Worm (Caenorhabditis elegans): ENCODE measurements around the gene ZK1248.11.
"Not testable (repeated sequence)": the region's sequence is repeated elsewhere in the genome, so short reads cannot be mapped to it uniquely, and the experiment has no call there.

Gene ZK1248.11

ce11 chrII:5828486-5828885, at the start of gene ZK1248.11:
Gene ZK1248.11, minus strand, starts transcription at chrII:5828586.
- no peak for TF ChIP-seq hlh-13 (GFP tag; optimal IDR thresholded peaks at IDR 0.05)
- TF ChIP-seq ceh-34 (tag; optimal IDR thresholded peaks at IDR 0.05), result no peak
- no peak for TF ChIP-seq ets-4 (tag; optimal IDR thresholded peaks at IDR 0.05)
- no peak for TF ChIP-seq sdc-2 (tag; optimal IDR thresholded peaks at IDR 0.05)
- TF ChIP-seq C08G9.2 (tag; optimal IDR thresholded peaks at IDR 0.05), result no peak
- TF ChIP-seq elt-4 (tag; optimal IDR thresholded peaks at IDR 0.05), result no peak
- TF ChIP-seq hlh-15 (tag; optimal IDR thresholded peaks at IDR 0.05), result no peak
- no peak for TF ChIP-seq sox-4 (tag; optimal IDR thresholded peaks at IDR 0.05)
- no peak for TF ChIP-seq npax-4 (tag; optimal IDR thresholded peaks at IDR 0.05)
- TF ChIP-seq lim-6 (tag; optimal IDR thresholded peaks at IDR 0.05), result no peak
- no peak for TF ChIP-seq K02D7.2 (tag; optimal IDR thresholded peaks at IDR 0.05)

- not testable (repeated sequence) for TF ChIP-seq gmeb-2 (tag; optimal IDR thresholded peaks at IDR 0.05); odd-2 (tag; optimal IDR thresholded peaks at IDR 0.05); hlh-30 (tag; optimal IDR thresholded peaks at IDR 0.05; ENCODE audit: insufficient read depth)
Observed at ce11 chrII:5876511-5876910, 48.1 kb upstream of the ZK1248.11 start, which contains the start of gene F55C12.2. Gene F55C12.2, plus strand, starts transcription at chrII:5876811.

- TF ChIP-seq hlh-8 (tag; optimal IDR thresholded peaks at IDR 0.05), result no peak
- no peak for TF ChIP-seq pha-4 (tag; optimal IDR thresholded peaks at IDR 0.05)
- TF ChIP-seq hlh-15 (tag; optimal IDR thresholded peaks at IDR 0.05), result no peak
- no peak for TF ChIP-seq dmd-4 (tag; optimal IDR thresholded peaks at IDR 0.05; ENCODE audit: borderline replicate concordance)
- no peak for TF ChIP-seq ceh-31 (tag; optimal IDR thresholded peaks at IDR 0.05)
- TF ChIP-seq zip-5 (tag; optimal IDR thresholded peaks at IDR 0.05), result no peak
- TF ChIP-seq ceh-30 (tag; optimal IDR thresholded peaks at IDR 0.05), result no peak
- no peak for TF ChIP-seq nhr-11 (tag; optimal IDR thresholded peaks at IDR 0.05)
- TF ChIP-seq Y22D7AL.16 (tag; optimal IDR thresholded peaks at IDR 0.05), result no peak
- TF ChIP-seq tbx-7 (tag; optimal IDR thresholded peaks at IDR 0.05), result no peak
- no peak for TF ChIP-seq ceh-45 (GFP tag; IDR thresholded peaks at IDR 0.05)
- TF ChIP-seq sox-2 (GFP tag; IDR thresholded peaks at IDR 0.05), result no peak
- TF ChIP-seq ceh-6 (GFP tag; optimal IDR thresholded peaks at IDR 0.05), result no peak
- TF ChIP-seq ama-1 (optimal IDR thresholded peaks at IDR 0.05), result no peak
- TF ChIP-seq pros-1 (tag; optimal IDR thresholded peaks at IDR 0.05), result no peak
- no peak for TF ChIP-seq ceh-48 (tag; optimal IDR thresholded peaks at IDR 0.05)
- TF ChIP-seq F13H6.1 (tag; optimal IDR thresholded peaks at IDR 0.05), result no peak
- no peak for TF ChIP-seq lim-6 (tag; optimal IDR thresholded peaks at IDR 0.05)
- no peak for TF ChIP-seq sox-4 (tag; optimal IDR thresholded peaks at IDR 0.05)
- TF ChIP-seq nfya-1 (tag; optimal IDR thresholded peaks at IDR 0.05), result no peak
Observed at ce11 chrII:5876053-5876452, 47.7 kb upstream of the ZK1248.11 start, which contains the start of gene F55C12.6. Gene F55C12.6, minus strand, starts transcription at chrII:5876153.

- TF ChIP-seq ceh-19 (GFP tag; optimal IDR thresholded peaks at IDR 0.05) (no peak), hlh-30 (tag; optimal IDR thresholded peaks at IDR 0.05; ENCODE audit: insufficient read depth) (peak; percentile 77)
Observed at ce11 chrII:5874130-5874529, 45.7 kb upstream of the ZK1248.11 start.

- no peak for TF ChIP-seq dve-1 (tag; optimal IDR thresholded peaks at IDR 0.05)
- no peak for TF ChIP-seq ceh-6 (GFP tag; optimal IDR thresholded peaks at IDR 0.05)
- TF ChIP-seq elt-2 (tag; optimal IDR thresholded peaks at IDR 0.05), result peak; percentile 70
- peak; percentile 47 for TF ChIP-seq tbx-2 (tag; optimal IDR thresholded peaks at IDR 0.05)
- peak; percentile 47 for TF ChIP-seq zip-5 (tag; optimal IDR thresholded peaks at IDR 0.05)
- no peak for TF ChIP-seq Y22D7AL.16 (tag; optimal IDR thresholded peaks at IDR 0.05)
- no peak for TF ChIP-seq F13H6.1 (tag; optimal IDR thresholded peaks at IDR 0.05)
- no peak for TF ChIP-seq pax-1 (tag; optimal IDR thresholded peaks at IDR 0.05)
- no peak for TF ChIP-seq ceh-48 (tag; optimal IDR thresholded peaks at IDR 0.05)
- TF ChIP-seq fax-1 (tag; optimal IDR thresholded peaks at IDR 0.05), result no peak
- TF ChIP-seq hlh-15 (tag; optimal IDR thresholded peaks at IDR 0.05), result no peak
- TF ChIP-seq hlh-13 (GFP tag; optimal IDR thresholded peaks at IDR 0.05), result no peak
- no peak for TF ChIP-seq sox-2 (GFP tag; IDR thresholded peaks at IDR 0.05)
- TF ChIP-seq syd-9 (tag; optimal IDR thresholded peaks at IDR 0.05), result no peak
- TF ChIP-seq lin-11 (tag; optimal IDR thresholded peaks at IDR 0.05), result no peak
- TF ChIP-seq nhr-232 (tag; optimal IDR thresholded peaks at IDR 0.05), result no peak
- TF ChIP-seq hlh-6 (tag; optimal IDR thresholded peaks at IDR 0.05), result no peak
- TF ChIP-seq pat-9 (tag; optimal IDR thresholded peaks at IDR 0.05), result no peak
- TF ChIP-seq ceh-30 (tag; optimal IDR thresholded peaks at IDR 0.05), result no peak
- no peak for TF ChIP-seq ets-4 (tag; optimal IDR thresholded peaks at IDR 0.05)
- no peak for TF ChIP-seq unc-55 (GFP tag; optimal IDR thresholded peaks at IDR 0.05)
- TF ChIP-seq ceh-9 (tag; optimal IDR thresholded peaks at IDR 0.05), result no peak
- TF ChIP-seq ceh-22 (tag; optimal IDR thresholded peaks at IDR 0.05), result no peak
Observed at ce11 chrII:5873564-5874070, 45.2 kb upstream of the ZK1248.11 start, which contains the start of gene tex-2. Gene tex-2, minus strand, starts transcription at chrII:5873614.

Measured in whole organism, late embryonic.